Worm (Caenorhabditis elegans): ENCODE data around the gene R02D3.8.

Gene R02D3.8

ce11 chrIV:237350-237749 is 19.7 kb downstream of the R02D3.8 start, which contains the start of gene ints-13:
Gene ints-13, minus strand, starts transcription at chrIV:237450.
- no peak for TF ChIP-seq sdz-38 (tag; optimal IDR thresholded peaks at IDR 0.05)
- TF ChIP-seq lsl-1 (GFP tag; optimal IDR thresholded peaks at IDR 0.05) = peak; percentile 48

- TF ChIP-seq zim-3 (tag; optimal IDR thresholded peaks at IDR 0.05) = peak; percentile 98
- no peak for TF ChIP-seq D2030.7 (GFP tag; IDR thresholded peaks at IDR 0.05)
- peak; percentile 39; the same call in 1 of the 2 replicates for TF ChIP-seq dox-1 (GFP tag; IDR thresholded peaks at IDR 0.05)
Measured at ce11 chrIV:236138-236537, 20.9 kb downstream of the R02D3.8 start.

- TF ChIP-seq ceh-79 (tag; optimal IDR thresholded peaks at IDR 0.05) (no peak), chd-7 (tag; optimal IDR thresholded peaks at IDR 0.05) (no peak), cebp-1 (GFP tag; IDR thresholded peaks at IDR 0.05) (no peak), cebp-1 (tag; optimal IDR thresholded peaks at IDR 0.05) (no peak), tbx-9 (tag; optimal IDR thresholded peaks at IDR 0.05; ENCODE audit: borderline replicate concordance) (no peak), aptf-2 (GFP tag; conservative IDR thresholded peaks at IDR 0.05) (no peak), Y53G8AR.9 (GFP tag; conservative IDR thresholded peaks at IDR 0.05) (no peak), lin-40 (tag; optimal IDR thresholded peaks at IDR 0.05) (no peak), F33H1.4 (GFP tag; IDR thresholded peaks at IDR 0.05) (no peak), nfya-2 (GFP tag; IDR thresholded peaks at IDR 0.05) (no peak), lag-1 (GFP tag; IDR thresholded peaks at IDR 0.05) (no peak), nhr-27 (tag; optimal IDR thresholded peaks at IDR 0.05) (no peak), fkh-3 (tag; optimal IDR thresholded peaks at IDR 0.05) (no peak), hlh-26 (GFP tag; conservative IDR thresholded peaks at IDR 0.05) (no peak), ceh-100 (GFP tag; IDR thresholded peaks at IDR 0.05) (no peak), madf-10 (tag; optimal IDR thresholded peaks at IDR 0.05) (no peak), hmg-1.2 (GFP tag; IDR thresholded peaks at IDR 0.05) (no peak), Y56A3A.18 (GFP tag; IDR thresholded peaks at IDR 0.05) (no peak), B0035.1 (tag; optimal IDR thresholded peaks at IDR 0.05) (no peak)
Measured at ce11 chrIV:231673-232072, 25.3 kb downstream of the R02D3.8 start, which contains the start of gene gtf-2H1. Gene gtf-2H1, minus strand, starts transcription at chrIV:231773.

ce11 chrIV:230714-231113 is 26.3 kb downstream of the R02D3.8 start:
- TF ChIP-seq zim-3 (tag; optimal IDR thresholded peaks at IDR 0.05) (peak; percentile 95), dox-1 (GFP tag; IDR thresholded peaks at IDR 0.05) (peak; percentile 29; the same call in 1 of the 2 replicates)

- no peak for TF ChIP-seq nfyb-1 (GFP tag; IDR thresholded peaks at IDR 0.05)
- TF ChIP-seq tbp1 (GFP tag; optimal IDR thresholded peaks at IDR 0.05) = no peak
- TF ChIP-seq cebp-2 (GFP tag; IDR thresholded peaks at IDR 0.05) = no peak
- no peak for TF ChIP-seq K12H6.12 (tag; optimal IDR thresholded peaks at IDR 0.05)
- no peak for TF ChIP-seq dpff-1 (tag; optimal IDR thresholded peaks at IDR 0.05)
Measured at ce11 chrIV:218252-218651, 38.8 kb downstream of the R02D3.8 start, which contains the start of gene prdx-6. Gene prdx-6, plus strand, starts transcription at chrIV:218552.

- TF ChIP-seq zim-3 (tag; optimal IDR thresholded peaks at IDR 0.05) = peak; percentile 99
- TF ChIP-seq D2030.7 (GFP tag; IDR thresholded peaks at IDR 0.05) = peak; percentile 44
- peak; percentile 79 for TF ChIP-seq dox-1 (GFP tag; IDR thresholded peaks at IDR 0.05)
- TF ChIP-seq mcd-1 (GFP tag; IDR thresholded peaks at IDR 0.05) = 0 out of 2 replicates have a peak, but pooled peaks have one; percentile 18
Measured at ce11 chrIV:215723-216122, 41.3 kb downstream of the R02D3.8 start.
